Worm (Caenorhabditis elegans): ENCODE data around the gene dld-1.
"Not testable (repeated sequence)": the region's sequence is repeated elsewhere in the genome, so short reads cannot be mapped to it uniquely, and the experiment has no call there.

ce11 chrIV:14460673-14461240 is 3.6 kb upstream of the dld-1 start:
- not testable (repeated sequence) for TF ChIP-seq K11D2.4 (GFP tag; IDR thresholded peaks at IDR 0.05); sdz-38 (tag; optimal IDR thresholded peaks at IDR 0.05); F55B11.4 (tag; optimal IDR thresholded peaks at IDR 0.05; ENCODE audit: borderline replicate concordance, insufficient read depth); nfya-1 (tag; optimal IDR thresholded peaks at IDR 0.05; ENCODE audit: borderline replicate concordance, insufficient read depth)
- TF ChIP-seq lin-54 (GFP tag; optimal IDR thresholded peaks at IDR 0.05) = peak; percentile 48
